Worm (Caenorhabditis elegans): ENCODE measurements around the gene sld-5.

sld-5 gene

DNA sequence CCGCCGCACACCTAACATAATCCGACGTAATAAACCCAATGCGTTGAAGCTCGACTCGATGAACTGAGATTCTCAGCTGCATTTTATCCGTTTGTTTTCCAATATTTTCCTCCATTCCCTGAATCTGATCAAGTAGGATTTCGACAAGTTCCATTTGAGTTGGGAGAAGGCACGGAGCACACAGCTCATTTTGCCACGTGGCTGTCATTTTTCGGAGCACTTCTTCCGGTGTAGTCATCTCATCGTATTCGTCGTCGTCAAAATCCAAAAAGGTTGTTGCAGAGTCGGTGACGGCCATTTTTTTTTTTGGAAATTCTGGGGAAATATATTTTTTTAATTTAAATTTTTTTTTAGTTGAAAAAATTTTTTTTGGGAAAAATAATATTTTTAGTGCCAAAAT, at the start of gene sld-5:
sld-5 (minus strand) TSS at position 317 of the 400 bp plus-strand sequence.
- TF ChIP-seq fkh-10 (GFP tag; optimal IDR thresholded peaks at IDR 0.05) (no peak), lsy-12 (tag; optimal IDR thresholded peaks at IDR 0.05) (no peak), egl-5 (tag; optimal IDR thresholded peaks at IDR 0.05) (no peak), ceh-28 (tag; optimal IDR thresholded peaks at IDR 0.05) (no peak), elt-1 (tag; optimal IDR thresholded peaks at IDR 0.05) (no peak), eor-1 (tag; optimal IDR thresholded peaks at IDR 0.05) (no peak), unc-62 (GFP tag; optimal IDR thresholded peaks at IDR 0.05) (no peak), fos-1 (tag; optimal IDR thresholded peaks at IDR 0.05) (no peak), ama-1 (optimal IDR thresholded peaks at IDR 0.05) (no peak), jun-1 (tag; optimal IDR thresholded peaks at IDR 0.05) (no peak), nfya-1 (tag; optimal IDR thresholded peaks at IDR 0.05; ENCODE audit: insufficient read depth) (no peak), mml-1 (tag; optimal IDR thresholded peaks at IDR 0.05) (no peak), hmg-11 (tag; optimal IDR thresholded peaks at IDR 0.05) (no peak)

DNA sequence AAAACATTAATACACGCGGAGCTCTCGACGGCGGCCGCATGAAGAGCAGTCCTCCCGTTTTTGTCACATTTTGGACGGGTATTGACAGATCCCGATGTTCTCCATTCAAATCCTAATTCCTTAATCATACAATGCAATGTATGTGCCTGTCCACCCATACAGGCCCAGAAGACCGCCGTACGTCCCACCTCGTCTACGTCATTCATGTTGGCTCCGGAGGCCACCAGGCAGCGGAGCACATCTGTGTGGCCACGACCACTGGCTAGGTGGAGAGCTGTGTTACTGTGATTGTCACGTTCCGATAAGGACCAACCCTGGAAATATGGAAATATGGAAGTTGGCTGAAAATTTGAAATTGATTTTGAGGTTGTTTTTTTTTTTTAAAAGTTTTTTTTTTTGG, 45.3 kb upstream of the sld-5 start:
- TF ChIP-seq daf-12 (tag; optimal IDR thresholded peaks at IDR 0.05): no peak
- no peak for TF ChIP-seq fkh-2 (tag; optimal IDR thresholded peaks at IDR 0.05)
- TF ChIP-seq sea-2 (GFP tag; optimal IDR thresholded peaks at IDR 0.05): no peak
- no peak for TF ChIP-seq fos-1 (tag; optimal IDR thresholded peaks at IDR 0.05)
- no peak for TF ChIP-seq pha-4 (tag; optimal IDR thresholded peaks at IDR 0.05)
- TF ChIP-seq ama-1 (optimal IDR thresholded peaks at IDR 0.05): no peak
- no peak for TF ChIP-seq nhr-76 (tag; optimal IDR thresholded peaks at IDR 0.05)
- no peak for TF ChIP-seq nfya-1 (tag; optimal IDR thresholded peaks at IDR 0.05; ENCODE audit: insufficient read depth)
- no peak for TF ChIP-seq nhr-11 (tag; optimal IDR thresholded peaks at IDR 0.05)
- TF ChIP-seq ceh-16 (tag; optimal IDR thresholded peaks at IDR 0.05): no peak
- TF ChIP-seq pqm-1 (tag; optimal IDR thresholded peaks at IDR 0.05): no peak
- TF ChIP-seq aly-2 (tag; optimal IDR thresholded peaks at IDR 0.05): no peak
- TF ChIP-seq elt-2 (tag; optimal IDR thresholded peaks at IDR 0.05): no peak

ce11 chrV:20279811-20280317, 42.3 kb upstream of the sld-5 start, which contains the start of gene pqn-94:
TSS of gene pqn-94 (minus strand) at chrV:20279861.
- TF ChIP-seq hmg-11 (tag; optimal IDR thresholded peaks at IDR 0.05) (no peak), pha-4 (tag; optimal IDR thresholded peaks at IDR 0.05) (peak; percentile 75)

DNA sequence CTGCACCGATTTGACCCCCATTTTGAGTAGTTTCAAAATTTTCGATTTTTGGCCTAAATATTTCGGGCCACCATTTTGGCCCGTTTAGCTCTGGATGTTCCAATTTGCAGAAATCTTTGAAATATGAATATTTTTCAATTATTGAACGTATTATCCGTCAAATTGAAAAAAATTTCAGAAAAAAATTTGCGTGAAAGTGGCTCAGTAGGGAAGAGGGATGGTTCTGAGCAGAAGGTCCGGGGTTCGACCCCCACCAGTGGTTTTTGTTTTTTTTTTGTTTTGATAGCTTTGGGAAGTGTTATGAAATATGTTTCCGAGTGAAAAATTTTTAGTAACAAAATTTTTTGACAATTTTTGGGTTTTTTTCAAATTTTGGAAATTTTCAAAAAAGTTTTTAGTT, 41.8 kb upstream of the sld-5 start:
- no peak for TF ChIP-seq egl-5 (tag; optimal IDR thresholded peaks at IDR 0.05)
- no peak for TF ChIP-seq unc-62 (GFP tag; optimal IDR thresholded peaks at IDR 0.05)
- TF ChIP-seq ceh-16 (tag; optimal IDR thresholded peaks at IDR 0.05): no peak
- no peak for TF ChIP-seq nhr-11 (tag; optimal IDR thresholded peaks at IDR 0.05)
- TF ChIP-seq nhr-76 (tag; optimal IDR thresholded peaks at IDR 0.05): no peak
- TF ChIP-seq lsy-12 (tag; optimal IDR thresholded peaks at IDR 0.05): no peak
- no peak for TF ChIP-seq ztf-11 (tag; optimal IDR thresholded peaks at IDR 0.05)
- no peak for TF ChIP-seq lin-39 (tag; optimal IDR thresholded peaks at IDR 0.05)
- TF ChIP-seq sea-2 (GFP tag; optimal IDR thresholded peaks at IDR 0.05): no peak
- TF ChIP-seq nhr-237 (tag; optimal IDR thresholded peaks at IDR 0.05): no peak
- TF ChIP-seq nhr-23 (tag; optimal IDR thresholded peaks at IDR 0.05): no peak
- no peak for TF ChIP-seq nhr-12 (tag; optimal IDR thresholded peaks at IDR 0.05)
- TF ChIP-seq nhr-43 (tag; optimal IDR thresholded peaks at IDR 0.05; ENCODE audit: poor library complexity, severe bottlenecking): no peak

ce11 chrV:20276923-20277322, 39.4 kb upstream of the sld-5 start:
- TF ChIP-seq mml-1 (tag; optimal IDR thresholded peaks at IDR 0.05) (no peak), nhr-12 (tag; optimal IDR thresholded peaks at IDR 0.05) (no peak), ztf-4 (tag; optimal IDR thresholded peaks at IDR 0.05) (no peak), nhr-67 (tag; optimal IDR thresholded peaks at IDR 0.05) (no peak), unc-39 (tag; optimal IDR thresholded peaks at IDR 0.05) (no peak), snpc-4 (tag; optimal IDR thresholded peaks at IDR 0.05) (no peak), pha-4 (tag; optimal IDR thresholded peaks at IDR 0.05) (no peak)
